Fruit fly (Drosophila melanogaster) whole organism, embryonic: ENCODE measurements around the gene DCTN6-p27.

ENCODE experiments used
- Atf3 ChIP-seq: fragments of 200-800 bp; sonication (Bioruptor generic); optimal IDR thresholded peaks from 3 replicates; lab custom pipeline; 2016; ENCODE audit warnings: missing biosample characterization, missing genetic modification characterization
- Awh ChIP-seq: fragments of 200-800 bp; sonication (Bioruptor generic); IDR thresholded peaks from 2 replicates; pipeline ENCODE4, ENCODE4 v1.3.6; 2022; ENCODE audit warnings: missing biosample characterization, missing genetic modification characterization
- B-H2 ChIP-seq: fragments of 200-800 bp; sonication (Bioruptor generic); optimal IDR thresholded peaks from 2 replicates; lab custom pipeline; 2018; ENCODE audit warnings: missing biosample characterization, mild to moderate bottlenecking, missing genetic modification characterization
- CG10543 ChIP-seq: fragments of 200-800 bp; sonication (Bioruptor generic); optimal IDR thresholded peaks from 3 replicates; lab custom pipeline; 2017; ENCODE audit warnings: missing biosample characterization, mild to moderate bottlenecking, missing genetic modification characterization, moderate library complexity
- CG10959 ChIP-seq: fragments of 200-800 bp; sonication (Bioruptor generic); IDR thresholded peaks from 2 replicates; pipeline ENCODE4 v1.3.6; 2022; ENCODE audit warnings: missing biosample characterization, missing genetic modification characterization
- CG12299 ChIP-seq: fragments of 200-800 bp; sonication (Bioruptor generic); optimal IDR thresholded peaks from 2 replicates; lab custom pipeline; 2018; ENCODE audit warnings: missing biosample characterization, mild to moderate bottlenecking, missing genetic modification characterization
- CG12659 ChIP-seq: fragments of 200-800 bp; sonication (Bioruptor generic); optimal IDR thresholded peaks from 3 replicates; lab custom pipeline; 2017; ENCODE audit warnings: mild to moderate bottlenecking, missing biosample characterization, missing genetic modification reagents, missing genetic modification characterization
- CG13775 ChIP-seq: fragments of 200-800 bp; sonication (Bioruptor generic); optimal IDR thresholded peaks from 3 replicates; lab custom pipeline; 2017; ENCODE audit warnings: missing biosample characterization, mild to moderate bottlenecking, missing genetic modification characterization
- CG15073 ChIP-seq: fragments of 200-800 bp; sonication (Bioruptor generic); optimal IDR thresholded peaks from 2 replicates; lab custom pipeline; 2016; ENCODE audit warnings: missing biosample characterization, missing genetic modification characterization
- CG1529 ChIP-seq: fragments of 200-800 bp; sonication (Bioruptor generic); optimal IDR thresholded peaks from 3 replicates; lab custom pipeline; 2018; ENCODE audit warnings: missing biosample characterization, missing genetic modification characterization
- CG2202 ChIP-seq: fragments of 200-800 bp; sonication (Bioruptor generic); optimal IDR thresholded peaks from 2 replicates; lab custom pipeline; 2018; ENCODE audit warnings: missing biosample characterization, mild to moderate bottlenecking, missing genetic modification characterization
- CG33213 ChIP-seq: fragments of 200-800 bp; sonication (Bioruptor generic); optimal IDR thresholded peaks from 3 replicates; lab custom pipeline; 2016; ENCODE audit warnings: missing biosample characterization, missing genetic modification characterization
- CG34422 ChIP-seq: fragments of 200-800 bp; sonication (Bioruptor generic); IDR thresholded peaks from 3 replicates; pipeline ENCODE4 v1.3.6; 2022; ENCODE audit warnings: missing biosample characterization, missing genetic modification characterization
- CG4360 ChIP-seq: fragments of 200-800 bp; sonication (Bioruptor generic); IDR thresholded peaks from 2 replicates; pipeline ENCODE4 v1.3.6; 2022; ENCODE audit warnings: missing biosample characterization, missing genetic modification characterization
- CG5245 ChIP-seq: fragments of 200-800 bp; sonication (Bioruptor generic); optimal IDR thresholded peaks from 3 replicates; lab custom pipeline; 2016; ENCODE audit warnings: missing biosample characterization, missing genetic modification characterization
- CG7786 ChIP-seq: fragments of 200-800 bp; sonication (Bioruptor generic); optimal IDR thresholded peaks from 2 replicates; lab custom pipeline; 2016; ENCODE audit warnings: missing biosample characterization, missing genetic modification characterization
- CG8281 ChIP-seq: fragments of 200-800 bp; sonication (Bioruptor generic); optimal IDR thresholded peaks from 2 replicates; lab custom pipeline; 2018; ENCODE audit warnings: missing biosample characterization, mild to moderate bottlenecking, missing genetic modification characterization, moderate library complexity
- CG9817 ChIP-seq: fragments of 200-800 bp; sonication (Bioruptor generic); optimal IDR thresholded peaks from 2 replicates; lab custom pipeline; 2018; ENCODE audit warnings: missing biosample characterization, mild to moderate bottlenecking, missing genetic modification characterization, moderate library complexity
- Dad ChIP-seq: fragments of 200-800 bp; sonication (Bioruptor generic); optimal IDR thresholded peaks from 3 replicates; lab custom pipeline; 2016; ENCODE audit warnings: missing biosample characterization, missing genetic modification characterization
- E2f2 ChIP-seq: fragments of 200-800 bp; sonication (Bioruptor generic); IDR thresholded peaks from 2 replicates; pipeline ENCODE4 v1.3.6; 2022; ENCODE audit warnings: missing biosample characterization, missing genetic modification characterization
- Nf-YA ChIP-seq: fragments of 200-800 bp; sonication (Bioruptor generic); IDR thresholded peaks from 2 replicates; pipeline ENCODE4 v1.3.6; 2022; ENCODE audit warnings: missing biosample characterization, missing genetic modification characterization
- Taf1 ChIP-seq: fragments of 200-800 bp; sonication (Bioruptor generic); IDR thresholded peaks from 2 replicates; pipeline ENCODE4 v1.3.6; 2022; ENCODE audit warnings: missing biosample characterization, missing genetic modification characterization
- ato ChIP-seq: fragments of 200-800 bp; sonication (Bioruptor generic); IDR thresholded peaks from 2 replicates; pipeline ENCODE4 v1.3.6; 2022; ENCODE audit warnings: missing biosample characterization, missing genetic modification characterization; ENCODE audit not compliant: partially characterized antibody
- cg ChIP-seq: fragments of 200-800 bp; sonication (Bioruptor generic); optimal IDR thresholded peaks from 3 replicates; lab custom pipeline; 2019; ENCODE audit warnings: missing biosample characterization, mild to moderate bottlenecking, missing genetic modification characterization, moderate library complexity
- croc ChIP-seq: fragments of 200-800 bp; sonication (Bioruptor generic); conservative IDR thresholded peaks from 3 replicates; pipeline ENCODE4 v1.3.6; 2022; ENCODE audit warnings: missing biosample characterization, missing genetic modification characterization
- dm ChIP-seq: fragments of 200-800 bp; sonication (Bioruptor generic); optimal IDR thresholded peaks from 3 replicates; lab custom pipeline; 2016; ENCODE audit warnings: missing biosample characterization, missing genetic modification characterization
- ewg ChIP-seq: fragments of 200-800 bp; sonication (Bioruptor generic); optimal IDR thresholded peaks from 3 replicates; lab custom pipeline; 2017; ENCODE audit warnings: mild to moderate bottlenecking, missing biosample characterization, missing genetic modification reagents, missing genetic modification characterization
- fd96Cb ChIP-seq: fragments of 200-800 bp; sonication (Bioruptor generic); optimal IDR thresholded peaks from 2 replicates; lab custom pipeline; 2018; ENCODE audit warnings: missing biosample characterization, mild to moderate bottlenecking, missing genetic modification characterization, moderate library complexity
- gem ChIP-seq: fragments of 200-800 bp; sonication (Bioruptor generic); optimal IDR thresholded peaks from 2 replicates; lab custom pipeline; 2019; ENCODE audit warnings: missing biosample characterization, mild to moderate bottlenecking, missing genetic modification characterization, moderate library complexity
- insv ChIP-seq, 2 experiments: fragments of 200-800 bp; sonication (Bioruptor generic); optimal IDR thresholded peaks; 3 replicates each; lab custom pipeline; 2016 to 2018; ENCODE audit warnings: missing biosample characterization in 2 of 2, missing genetic modification characterization in 2 of 2
- lbe ChIP-seq: fragments of 200-800 bp; sonication (Bioruptor generic); optimal IDR thresholded peaks from 2 replicates; lab custom pipeline; 2016; ENCODE audit warnings: missing biosample characterization, mild to moderate bottlenecking, missing genetic modification characterization
- lola ChIP-seq, 3 experiments: fragments of >200 bp in 2 of 3; fragments of 200-800 bp in 1 of 3; sonication (Bioruptor generic) in 1 of 3; optimal IDR thresholded peaks; 2 replicates each; lab custom pipeline; 2017 to 2019; ENCODE audit warnings: missing biosample characterization in 3 of 3, missing genetic modification characterization in 3 of 3, mild to moderate bottlenecking in 1 of 3, moderate library complexity in 1 of 3
- luna ChIP-seq: fragments of 200-800 bp; sonication (Bioruptor generic); optimal IDR thresholded peaks from 2 replicates; lab custom pipeline; 2016; ENCODE audit warnings: missing biosample characterization, missing genetic modification characterization
- oc ChIP-seq: fragments of 200-800 bp; sonication (Bioruptor generic); optimal IDR thresholded peaks from 2 replicates; lab custom pipeline; 2018; ENCODE audit warnings: missing biosample characterization, mild to moderate bottlenecking, missing genetic modification characterization, moderate library complexity
- org-1 ChIP-seq: fragments of 200-800 bp; sonication (Bioruptor generic); optimal IDR thresholded peaks from 2 replicates; lab custom pipeline; 2017; ENCODE audit warnings: missing biosample characterization, missing genetic modification characterization
- peb ChIP-seq: fragments of 200-800 bp; sonication (Bioruptor generic); IDR thresholded peaks from 2 replicates; pipeline ENCODE4 v1.3.6; 2022; ENCODE audit warnings: missing biosample characterization, missing genetic modification characterization
- pita ChIP-seq: fragments of 200-800 bp; sonication (Bioruptor generic); optimal IDR thresholded peaks from 2 replicates; lab custom pipeline; 2017; ENCODE audit warnings: missing biosample characterization, mild to moderate bottlenecking, missing genetic modification characterization
- shn ChIP-seq: fragments of 200-800 bp; sonication (Bioruptor generic); optimal IDR thresholded peaks from 3 replicates; lab custom pipeline; 2016; ENCODE audit warnings: missing biosample characterization, missing genetic modification characterization
- so ChIP-seq: fragments of 200-800 bp; sonication (Bioruptor generic); IDR thresholded peaks from 3 replicates; pipeline ENCODE4 v1.3.6; 2022; ENCODE audit warnings: missing biosample characterization, missing genetic modification characterization
- tup ChIP-seq: fragments of 200-800 bp; sonication (Bioruptor generic); optimal IDR thresholded peaks from 2 replicates; lab custom pipeline; 2016; ENCODE audit warnings: missing biosample characterization, mild to moderate bottlenecking, missing genetic modification characterization, moderate library complexity
- unc-4 ChIP-seq: fragments of 200-800 bp; sonication (Bioruptor generic); IDR thresholded peaks from 2 replicates; pipeline ENCODE4 v1.3.6; 2022; ENCODE audit warnings: missing biosample characterization, missing genetic modification characterization; ENCODE audit not compliant: partially characterized antibody

The DCTN6-p27 gene

dm6 chr2L:19083320-19083764 is 48.8 kb upstream of the DCTN6-p27 start (continued):
- no peak for TF ChIP-seq so (GFP tag; lab: Robert Waterston, UW)
- TF ChIP-seq CG34422, result no peak
- no peak for TF ChIP-seq CG7786 (GFP tag; lab: Kevin White, UChicago)
- no peak for TF ChIP-seq pita
- no peak for TF ChIP-seq E2f2 (GFP tag; lab: Robert Waterston, UW)
- no peak for TF ChIP-seq CG12659 (GFP tag; lab: Kevin White, UChicago)
- TF ChIP-seq dm, result no peak
- TF ChIP-seq CG2202 (tag; lab: Kevin White, UChicago), result no peak
- no peak for TF ChIP-seq luna (GFP tag; lab: Kevin White, UChicago)
- peak; percentile 21 to 88 for TF ChIP-seq insv (GFP tag; optimal IDR thresholded peaks at IDR 0.05; lab: Kevin White, UChicago)
- TF ChIP-seq Atf3 (GFP tag; lab: Kevin White, UChicago), result no peak
- TF ChIP-seq CG12299, result no peak
- peak; percentile 89 for TF ChIP-seq CG4360 (GFP tag; lab: Robert Waterston, UW)
- TF ChIP-seq org-1 (GFP tag; lab: Kevin White, UChicago), result no peak
- peak; percentile 63 for TF ChIP-seq cg
- peak; percentile 51 for TF ChIP-seq ewg
- no peak for TF ChIP-seq CG5245 (GFP tag; lab: Kevin White, UChicago)
- TF ChIP-seq ato, result no peak
- TF ChIP-seq Taf1 (GFP tag; lab: Robert Waterston, UW), result no peak
- no peak for TF ChIP-seq CG1529 (GFP tag; lab: Kevin White, UChicago)
- TF ChIP-seq fd96Cb, result no peak
- TF ChIP-seq CG33213 (GFP tag; lab: Kevin White, UChicago), result no peak
- no peak for TF ChIP-seq lbe (GFP tag; lab: Kevin White, UChicago)
- TF ChIP-seq tup (GFP tag; lab: Kevin White, UChicago), result no peak
- no peak for TF ChIP-seq shn (GFP tag; lab: Kevin White, UChicago)
- TF ChIP-seq CG13775 (GFP tag; lab: Kevin White, UChicago), result no peak
- TF ChIP-seq croc (GFP tag; lab: Robert Waterston, UW), result no peak

- TF ChIP-seq oc (peak; percentile 3), lola (GFP tag; optimal IDR thresholded peaks at IDR 0.05; lab: Kevin White, UChicago) (no peak), CG15073 (no peak), Nf-YA (GFP tag; lab: Robert Waterston, UW) (no peak), CG8281 (tag; lab: Kevin White, UChicago) (peak; percentile 94), CG10543 (no peak), Awh (no peak), gem (tag; lab: Kevin White, UChicago) (no peak), Dad (no peak), B-H2 (no peak), croc (GFP tag; lab: Robert Waterston, UW) (no peak), CG9817 (tag; lab: Kevin White, UChicago) (no peak), unc-4 (GFP tag; lab: Robert Waterston, UW) (no peak), CG10959 (GFP tag; lab: Robert Waterston, UW) (no peak), peb (GFP tag; lab: Robert Waterston, UW) (no peak)
Observed at dm6 chr2L:19088895-19089294, 43.2 kb upstream of the DCTN6-p27 start.
